Comparison of ENCODE assay signal across 2 fruit fly cellular contexts in genomic region chr3R:18196991-18197801, dm6.
TF ChIP-seq lines count a peak whose summit lies in the region.

No protein-coding gene starts in this region.

TF ChIP-seq in whole organism, embryonic, 481 proteins besides CTCF, POLR2A, EP300 and RAD21 (continued from another document and continues in another):
- peak; percentile 38 for TF ChIP-seq ATbp (GFP tag; optimal IDR thresholded peaks at IDR 0.05; lab: Kevin White, UChicago)
- peak; percentile 22 for TF ChIP-seq fd3F (GFP tag; optimal IDR thresholded peaks at IDR 0.05; lab: Kevin White, UChicago)
- TF ChIP-seq Hr78 (GFP tag; optimal IDR thresholded peaks at IDR 0.05; lab: Kevin White, UChicago), result peak in 1 of 2 experiments; percentile 10
- TF ChIP-seq pb (GFP tag; optimal IDR thresholded peaks at IDR 0.05; lab: Kevin White, UChicago), result no peak
- no peak for TF ChIP-seq en (GFP tag; optimal IDR thresholded peaks at IDR 0.05; lab: Kevin White, UChicago)
- no peak for TF ChIP-seq CG10654 (GFP tag; optimal IDR thresholded peaks at IDR 0.05; lab: Kevin White, UChicago)
- no peak for TF ChIP-seq her (GFP tag; optimal IDR thresholded peaks at IDR 0.05; lab: Kevin White, UChicago)
- TF ChIP-seq CG14965 (GFP tag; optimal IDR thresholded peaks at IDR 0.05; lab: Kevin White, UChicago; ENCODE audit: borderline replicate concordance), result no peak
- no peak for TF ChIP-seq sim (GFP tag; IDR thresholded peaks at IDR 0.05; lab: Robert Waterston, UW)
- TF ChIP-seq oc (tag; optimal IDR thresholded peaks at IDR 0.05; lab: Kevin White, UChicago), result peak; percentile 58
- no peak for TF ChIP-seq CG34422 (GFP tag; IDR thresholded peaks at IDR 0.05; lab: Robert Waterston, UW)
- TF ChIP-seq CG11398 (GFP tag; optimal IDR thresholded peaks at IDR 0.05; lab: Kevin White, UChicago), result no peak
- peak; percentile 70 for TF ChIP-seq CG13775 (GFP tag; optimal IDR thresholded peaks at IDR 0.05; lab: Kevin White, UChicago)
- TF ChIP-seq Atf-2 (GFP tag; optimal IDR thresholded peaks at IDR 0.05; lab: Kevin White, UChicago), result no peak
- TF ChIP-seq unpg (GFP tag; optimal IDR thresholded peaks at IDR 0.05; lab: Kevin White, UChicago), result peak; percentile 58
- TF ChIP-seq bab2 (GFP tag; optimal IDR thresholded peaks at IDR 0.05; lab: Kevin White, UChicago), result peak; percentile 62
- no peak for TF ChIP-seq Ravus (GFP tag; IDR thresholded peaks at IDR 0.05; lab: Robert Waterston, UW)
- peak; percentile 31 for TF ChIP-seq Hmx (GFP tag; optimal IDR thresholded peaks at IDR 0.05; lab: Kevin White, UChicago)
- no peak for TF ChIP-seq bowl (GFP tag; IDR thresholded peaks at IDR 0.05; lab: Robert Waterston, UW)
- TF ChIP-seq gcm (GFP tag; optimal IDR thresholded peaks at IDR 0.05; lab: Kevin White, UChicago), result no peak
- TF ChIP-seq Lhr (GFP tag; optimal IDR thresholded peaks at IDR 0.05; lab: Kevin White, UChicago), result no peak
- TF ChIP-seq ttk (GFP tag; IDR thresholded peaks at IDR 0.05; lab: Robert Waterston, UW), result no peak
- TF ChIP-seq jing (GFP tag; optimal IDR thresholded peaks at IDR 0.05; lab: Kevin White, UChicago), result no peak
- TF ChIP-seq cwo (GFP tag; optimal IDR thresholded peaks at IDR 0.05; lab: Kevin White, UChicago), result peak; percentile 51
- TF ChIP-seq pita (GFP tag; optimal IDR thresholded peaks at IDR 0.05; lab: Kevin White, UChicago), result no peak
- TF ChIP-seq Fer2 (tag; optimal IDR thresholded peaks at IDR 0.05; lab: Kevin White, UChicago), result peak; percentile 23
- TF ChIP-seq ranshi (GFP tag; IDR thresholded peaks at IDR 0.05; lab: Robert Waterston, UW), result no peak
- TF ChIP-seq Dll (GFP tag; IDR thresholded peaks at IDR 0.05; lab: Robert Waterston, UW; ENCODE audit: partially characterized antibody), result no peak
- no peak for TF ChIP-seq peb (GFP tag; IDR thresholded peaks at IDR 0.05; lab: Robert Waterston, UW)
- TF ChIP-seq Hmr (GFP tag; optimal IDR thresholded peaks at IDR 0.05; lab: Kevin White, UChicago), result peak; percentile 62
- TF ChIP-seq CG2889 (GFP tag; IDR thresholded peaks at IDR 0.05; lab: Robert Waterston, UW), result no peak
- TF ChIP-seq CG6854 (GFP tag; optimal IDR thresholded peaks at IDR 0.05; lab: Kevin White, UChicago), result peak; percentile 41
- TF ChIP-seq pzg (GFP tag; optimal IDR thresholded peaks at IDR 0.05; lab: Kevin White, UChicago), result peak; percentile 3
- no peak for TF ChIP-seq Opbp (GFP tag; IDR thresholded peaks at IDR 0.05; lab: Robert Waterston, UW; ENCODE audit: partially characterized antibody)
- peak; percentile 4 for TF ChIP-seq CG10462 (GFP tag; optimal IDR thresholded peaks at IDR 0.05; lab: Kevin White, UChicago)
- TF ChIP-seq h (optimal IDR thresholded peaks at IDR 0.05; lab: Kevin White, UChicago), result no peak
- TF ChIP-seq CG8924 (tag; optimal IDR thresholded peaks at IDR 0.05; lab: Kevin White, UChicago), result peak; percentile 62
- TF ChIP-seq CG10565 (GFP tag; optimal IDR thresholded peaks at IDR 0.05; lab: Kevin White, UChicago), result no peak
- TF ChIP-seq CG15696 (tag; optimal IDR thresholded peaks at IDR 0.05; lab: Kevin White, UChicago), result no peak
- peak; percentile 65 for TF ChIP-seq CG1832 (GFP tag; optimal IDR thresholded peaks at IDR 0.05; lab: Kevin White, UChicago)
- no peak for TF ChIP-seq stwl (tag; optimal IDR thresholded peaks at IDR 0.05; lab: Kevin White, UChicago)
- TF ChIP-seq Jarid2 (GFP tag; optimal IDR thresholded peaks at IDR 0.05; lab: Kevin White, UChicago), result peak; percentile 38
- no peak for TF ChIP-seq CG4282 (GFP tag; optimal IDR thresholded peaks at IDR 0.05; lab: Kevin White, UChicago)
- no peak for TF ChIP-seq tgo (GFP tag; IDR thresholded peaks at IDR 0.05; lab: Robert Waterston, UW)
- TF ChIP-seq CG12942 (GFP tag; optimal IDR thresholded peaks at IDR 0.05; lab: Kevin White, UChicago), result peak; percentile 15
- peak; percentile 86 for TF ChIP-seq lbe (GFP tag; optimal IDR thresholded peaks at IDR 0.05; lab: Kevin White, UChicago)
- TF ChIP-seq NfI (GFP tag; optimal IDR thresholded peaks at IDR 0.05; lab: Kevin White, UChicago), result peak; percentile 53
- TF ChIP-seq CG10979 (tag; optimal IDR thresholded peaks at IDR 0.05; lab: Kevin White, UChicago), result peak; percentile 49
- no peak for TF ChIP-seq CG12299 (tag; optimal IDR thresholded peaks at IDR 0.05; lab: Kevin White, UChicago)
- no peak for TF ChIP-seq luna (GFP tag; optimal IDR thresholded peaks at IDR 0.05; lab: Kevin White, UChicago)
- TF ChIP-seq CG7745 (tag; optimal IDR thresholded peaks at IDR 0.05; lab: Kevin White, UChicago), result peak; percentile 26
- peak; percentile 53 for TF ChIP-seq CG10209 (GFP tag; optimal IDR thresholded peaks at IDR 0.05; lab: Kevin White, UChicago)
- TF ChIP-seq Lpt (GFP tag; optimal IDR thresholded peaks at IDR 0.05; lab: Kevin White, UChicago), result no peak
- no peak for TF ChIP-seq CG32767 (GFP tag; IDR thresholded peaks at IDR 0.05; lab: Robert Waterston, UW)
- TF ChIP-seq tap (tag; optimal IDR thresholded peaks at IDR 0.05; lab: Kevin White, UChicago), result no peak
- no peak for TF ChIP-seq br (optimal IDR thresholded peaks at IDR 0.05; lab: Kevin White, UChicago)
- peak; percentile 28 to 88 for TF ChIP-seq Pdp1 (GFP tag; optimal IDR thresholded peaks at IDR 0.05; lab: Kevin White, UChicago)
- peak; percentile 44 for TF ChIP-seq cato (GFP tag; optimal IDR thresholded peaks at IDR 0.05; lab: Kevin White, UChicago; ENCODE audit: borderline replicate concordance)
- TF ChIP-seq wdn (GFP tag; IDR thresholded peaks at IDR 0.05; lab: Robert Waterston, UW), result no peak
- TF ChIP-seq HHEX (GFP tag; optimal IDR thresholded peaks at IDR 0.05; lab: Kevin White, UChicago), result peak; percentile 50
- peak; percentile 14 for TF ChIP-seq CG34376 (GFP tag; optimal IDR thresholded peaks at IDR 0.05; lab: Kevin White, UChicago)
- TF ChIP-seq CG11560 (tag; IDR thresholded peaks at IDR 0.05; lab: Robert Waterston, UW), result no peak
- no peak for TF ChIP-seq CG7963 (GFP tag; IDR thresholded peaks at IDR 0.05; lab: Robert Waterston, UW; ENCODE audit: partially characterized antibody)
- no peak for TF ChIP-seq NC2β (GFP tag; optimal IDR thresholded peaks at IDR 0.05; lab: Kevin White, UChicago)
- TF ChIP-seq ato (GFP tag; IDR thresholded peaks at IDR 0.05; lab: Robert Waterston, UW; ENCODE audit: partially characterized antibody), result no peak
- TF ChIP-seq Abd-B (GFP tag; optimal IDR thresholded peaks at IDR 0.05; lab: Kevin White, UChicago), result no peak
- peak; percentile 1 for TF ChIP-seq BEAF-32 (GFP tag; optimal IDR thresholded peaks at IDR 0.05; lab: Kevin White, UChicago)
- TF ChIP-seq dan (GFP tag; IDR thresholded peaks at IDR 0.05; lab: Robert Waterston, UW), result no peak

TF ChIP-seq in whole organism, prepupa, 60 proteins besides CTCF, POLR2A, EP300 and RAD21 (continued from another document):
- TF ChIP-seq ss (GFP tag; optimal IDR thresholded peaks at IDR 0.05; lab: Kevin White, UChicago) (peak; percentile 95 to 96), CG3919 (GFP tag; optimal IDR thresholded peaks at IDR 0.05; lab: Kevin White, UChicago) (peak; percentile 21), Sox14 (GFP tag; optimal IDR thresholded peaks at IDR 0.05; lab: Kevin White, UChicago) (peak; percentile 59), Eip78C (GFP tag; lab: Kevin White, UChicago) (peak; percentile 88), CG7368 (GFP tag; optimal IDR thresholded peaks at IDR 0.05; lab: Kevin White, UChicago) (peak; percentile 10), CG6792 (GFP tag; optimal IDR thresholded peaks at IDR 0.05; lab: Kevin White, UChicago) (peak; percentile 25), esn (GFP tag; optimal IDR thresholded peaks at IDR 0.05; lab: Kevin White, UChicago) (peak; percentile 74), fd85E (GFP tag; optimal IDR thresholded peaks at IDR 0.05; lab: Kevin White, UChicago) (peak; percentile 33)
